Worm (Caenorhabditis elegans) whole organism, mixed stage, embryonic: ENCODE results near the gene K06H7.7.

ENCODE experiments used
- elt-3 ChIP-seq: fragments of 150-350 bp; optimal IDR thresholded peaks from 2 replicates; lab custom pipeline; 2014; ENCODE audit warnings: missing biosample characterization, missing genetic modification characterization
- tbx-8 ChIP-seq: fragments of 200-800 bp; sonication (Bioruptor generic); optimal IDR thresholded peaks from 2 replicates; lab custom pipeline; 2018; ENCODE audit warnings: mild to moderate bottlenecking, missing genetic modification characterization, moderate library complexity, missing compliant biosample characterization

- TF ChIP-seq elt-3 (tag; lab: Kevin White, UChicago) = no peak
- no peak for TF ChIP-seq tbx-8
Measured at ce11 chrIII:8077180-8077579, 8.1 kb downstream of the K06H7.7 start.
